Fruit fly (Drosophila melanogaster) Kc167 (cell line): ENCODE data around the gene dpr14.

Experiments
- Myc ChIP-seq: fragments of >200 bp; optimal IDR thresholded peaks from 2 replicates; lab custom pipeline; 2017; ENCODE audit warnings: missing external identifiers
- Sin3A ChIP-seq: fragments of >200 bp; optimal IDR thresholded peaks from 2 replicates; lab custom pipeline; 2018; ENCODE audit warnings: missing external identifiers
- h ChIP-seq: fragments of >200 bp; optimal IDR thresholded peaks from 3 replicates; lab custom pipeline; 2018; ENCODE audit warnings: missing external identifiers
- insv ChIP-seq: fragments of >200 bp; optimal IDR thresholded peaks from 3 replicates; lab custom pipeline; 2018; ENCODE audit warnings: missing external identifiers
- psq ChIP-seq: fragments of >200 bp; optimal IDR thresholded peaks from 2 replicates; lab custom pipeline; 2017; ENCODE audit warnings: missing external identifiers
- ttk ChIP-seq: sonication (Bioruptor generic); optimal IDR thresholded peaks from 2 replicates; lab custom pipeline; 2017; ENCODE audit warnings: missing external identifiers

The dpr14 gene

DNA sequence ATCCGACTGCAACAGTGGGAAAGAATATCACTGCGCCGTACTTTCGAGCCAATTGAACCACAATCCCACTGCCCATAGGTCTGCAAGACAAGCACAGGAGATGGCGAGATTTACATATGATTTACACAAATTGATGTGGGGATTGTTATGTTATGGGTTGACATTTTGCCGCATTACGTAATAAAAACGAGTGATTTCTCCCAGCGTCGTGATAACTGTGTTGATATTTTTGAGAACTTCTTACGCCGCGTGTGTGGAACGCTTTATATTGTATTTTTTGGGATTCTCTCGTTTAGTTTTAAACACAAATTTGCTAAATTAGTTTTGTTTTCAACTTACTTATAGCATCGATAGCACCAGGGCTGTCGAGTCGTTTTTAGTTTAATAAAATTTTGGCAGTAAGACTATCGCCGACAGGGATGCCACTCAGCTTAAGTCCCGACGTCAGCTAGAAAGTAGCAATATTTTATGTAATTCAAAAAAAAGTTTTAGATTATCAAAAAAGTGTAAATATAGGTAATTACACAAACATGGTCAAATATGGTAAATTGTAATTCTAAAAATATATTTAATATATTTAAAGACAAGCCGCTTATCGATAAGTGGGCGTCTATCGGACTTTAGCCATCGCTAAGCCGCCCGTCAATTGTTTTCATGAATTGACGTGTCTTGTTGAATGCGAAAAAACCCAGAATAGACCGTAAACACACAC, 14.5 kb downstream of the dpr14 start, which contains the start of the genes CG45089, ND-MNLL and p115:
Gene CG45089 (minus strand): TSS at position 388 of the 712 bp plus-strand sequence.
Gene ND-MNLL (minus strand): TSS at position 388 of the 712 bp plus-strand sequence.
Gene p115 (plus strand): TSS at position 621 of the 712 bp plus-strand sequence.
- TF ChIP-seq psq (lab: Kevin White, UChicago) = no peak
- TF ChIP-seq insv = no peak
- no peak for TF ChIP-seq Myc (lab: Kevin White, UChicago)

DNA sequence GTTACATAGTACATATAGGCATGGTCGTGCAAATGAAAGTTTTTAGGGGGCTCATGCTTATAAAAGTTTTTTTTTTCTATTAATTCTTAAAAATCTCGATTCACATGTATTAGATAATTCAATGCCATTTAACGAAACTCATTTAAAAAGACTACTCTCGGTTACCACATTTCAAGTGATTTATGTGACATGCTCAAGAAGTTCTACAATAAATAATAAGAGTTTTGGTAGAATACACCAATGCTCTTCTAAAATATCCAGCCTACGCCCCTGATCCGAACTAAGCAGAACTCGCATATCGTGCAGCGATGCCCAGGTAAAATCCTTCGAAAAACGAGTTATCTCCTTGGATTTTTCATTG, 15.6 kb downstream of the dpr14 start:
- no peak for TF ChIP-seq ttk (lab: Kevin White, UChicago)
- TF ChIP-seq insv = no peak
- no peak for TF ChIP-seq h
- no peak for TF ChIP-seq Sin3A (lab: Kevin White, UChicago)
- TF ChIP-seq psq (lab: Kevin White, UChicago) = no peak

DNA sequence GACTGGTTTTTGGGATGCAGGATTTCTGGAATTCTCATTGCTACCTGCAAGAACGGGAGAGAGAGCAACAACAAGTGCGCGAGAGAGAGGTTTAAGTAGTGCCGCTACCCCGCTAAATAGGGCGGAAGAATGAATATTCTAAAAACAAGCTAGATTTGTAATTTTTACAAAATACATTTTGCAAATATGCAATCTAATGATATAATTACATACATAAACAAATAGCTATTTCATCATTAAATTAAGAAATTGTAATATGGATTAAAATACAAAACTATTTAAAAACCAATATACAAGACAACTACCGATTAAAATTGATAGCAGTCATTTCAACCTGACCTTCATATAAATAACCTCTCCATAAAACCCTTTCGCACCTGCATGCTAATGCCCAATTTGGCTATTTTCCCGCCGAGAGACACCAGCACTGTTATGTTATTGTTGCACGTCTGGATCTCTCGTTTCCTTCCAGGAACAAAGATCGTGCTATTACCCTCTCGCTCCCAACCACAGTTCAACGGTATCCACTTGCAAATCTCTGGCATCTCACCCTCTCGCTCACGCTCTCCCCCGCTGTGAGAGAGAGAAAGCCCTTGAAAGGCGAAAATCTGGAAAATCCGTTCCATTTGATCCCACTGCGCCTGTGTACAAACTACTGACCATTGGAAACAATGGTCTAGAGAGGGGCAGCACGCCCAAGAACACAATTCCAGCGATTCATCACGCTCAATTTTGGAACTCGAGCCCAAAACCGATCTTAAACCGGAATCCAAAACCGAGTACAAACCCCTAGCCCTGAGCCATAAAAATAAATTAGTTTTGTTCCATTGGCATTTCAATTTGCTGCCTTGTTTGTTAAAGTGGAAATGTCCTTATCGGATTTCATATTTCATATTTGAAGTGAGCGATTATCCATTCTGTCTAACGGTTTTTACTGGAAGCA, 16.2 kb downstream of the dpr14 start, which contains the start of gene Nek2:
Gene Nek2 (minus strand): TSS at position 51 of the 943 bp plus-strand sequence.
- no peak for TF ChIP-seq insv
- TF ChIP-seq h = no peak

DNA sequence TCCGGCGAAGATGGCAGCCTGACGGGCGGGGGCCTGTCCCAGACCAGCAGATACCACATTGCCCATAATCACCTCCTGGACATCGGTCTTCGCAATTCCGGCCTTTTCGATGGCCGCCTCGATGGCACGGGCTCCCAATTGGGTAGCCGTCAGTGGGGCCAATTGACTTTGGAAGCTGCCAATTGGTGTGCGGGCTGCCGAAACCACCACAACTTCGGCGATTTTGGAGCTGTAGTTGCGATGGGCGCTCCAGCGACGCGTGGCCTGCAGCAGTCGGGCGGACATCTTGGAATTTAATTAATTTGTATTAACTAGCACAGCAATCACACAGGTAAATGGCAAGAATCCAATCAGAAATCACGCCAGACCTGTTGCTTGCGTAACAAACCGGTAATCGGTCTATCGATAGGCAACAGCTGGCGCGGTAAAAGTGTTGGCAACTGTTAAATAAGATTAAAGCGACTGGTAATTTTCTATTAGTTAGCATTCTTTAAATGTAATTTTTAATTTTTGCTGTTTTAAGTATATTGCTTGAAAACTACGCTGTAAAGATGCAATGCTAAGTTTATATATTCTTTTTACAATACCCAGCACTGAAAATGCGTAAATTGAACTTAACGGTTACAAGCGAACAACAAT, 19.6 kb downstream of the dpr14 start, which contains the start of gene Acat1:
Gene Acat1 (minus strand): TSS at position 400 of the 639 bp plus-strand sequence.
- TF ChIP-seq insv (no peak), Myc (lab: Kevin White, UChicago) (no peak), h (no peak), psq (lab: Kevin White, UChicago) (no peak), Sin3A (lab: Kevin White, UChicago) (no peak), ttk (lab: Kevin White, UChicago) (no peak)

DNA sequence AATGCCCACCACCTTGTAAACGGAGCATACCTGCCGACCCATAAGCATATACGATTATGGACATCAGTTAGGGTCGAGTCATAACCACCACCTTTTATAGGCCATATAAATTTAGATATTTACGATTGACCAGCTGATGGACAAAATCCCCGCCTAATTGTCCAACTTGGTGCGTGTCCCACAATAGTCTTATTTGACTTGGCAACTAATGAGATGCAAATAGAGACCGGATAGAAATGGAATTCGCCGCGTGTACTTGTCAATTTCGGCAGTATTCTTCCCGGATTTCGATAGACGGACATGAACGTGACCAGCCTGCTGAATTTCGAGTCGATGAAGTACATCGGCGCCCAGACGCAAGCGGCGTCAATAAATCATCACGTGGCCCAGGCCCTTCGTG, 23.7 kb downstream of the dpr14 start, which contains the start of gene Ir7g:
Gene Ir7g (plus strand): TSS at position 301 of the 400 bp plus-strand sequence.
- TF ChIP-seq ttk (lab: Kevin White, UChicago) (no peak), Myc (lab: Kevin White, UChicago) (no peak), insv (no peak), Sin3A (lab: Kevin White, UChicago) (no peak), psq (lab: Kevin White, UChicago) (no peak), h (no peak)

- TF ChIP-seq ttk (lab: Kevin White, UChicago) (no peak), psq (lab: Kevin White, UChicago) (no peak), Sin3A (lab: Kevin White, UChicago) (no peak), insv (no peak), Myc (lab: Kevin White, UChicago) (no peak), h (no peak)
Measured at dm6 chrX:7883926-7884325, 24.2 kb downstream of the dpr14 start, which contains the start of gene Ir7f. Gene Ir7f (minus strand): TSS chrX:7884026.

DNA sequence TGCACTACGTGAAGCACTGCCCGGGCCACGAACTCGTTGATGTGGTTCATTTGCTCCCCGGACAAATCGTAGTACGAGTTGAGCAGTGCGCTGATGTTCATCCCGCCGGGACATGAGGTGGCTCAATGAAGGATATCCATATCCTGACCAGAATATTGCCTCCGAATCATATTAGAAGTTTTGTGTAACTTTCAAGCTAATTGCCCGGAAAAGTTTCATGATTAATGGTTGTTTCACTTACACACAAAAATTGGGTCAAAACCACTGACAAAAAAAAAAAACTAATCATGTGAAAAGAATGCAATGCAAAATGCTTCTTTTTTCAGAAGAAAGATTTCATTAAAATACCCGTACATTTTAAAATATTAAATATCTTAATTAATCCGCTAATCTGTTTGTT, 26.5 kb downstream of the dpr14 start, which contains the start of gene Ir7e:
Gene Ir7e (minus strand): TSS at position 101 of the 400 bp plus-strand sequence.
- TF ChIP-seq ttk (lab: Kevin White, UChicago) (no peak), h (no peak), Sin3A (lab: Kevin White, UChicago) (no peak), psq (lab: Kevin White, UChicago) (no peak), Myc (lab: Kevin White, UChicago) (no peak), insv (no peak)

DNA sequence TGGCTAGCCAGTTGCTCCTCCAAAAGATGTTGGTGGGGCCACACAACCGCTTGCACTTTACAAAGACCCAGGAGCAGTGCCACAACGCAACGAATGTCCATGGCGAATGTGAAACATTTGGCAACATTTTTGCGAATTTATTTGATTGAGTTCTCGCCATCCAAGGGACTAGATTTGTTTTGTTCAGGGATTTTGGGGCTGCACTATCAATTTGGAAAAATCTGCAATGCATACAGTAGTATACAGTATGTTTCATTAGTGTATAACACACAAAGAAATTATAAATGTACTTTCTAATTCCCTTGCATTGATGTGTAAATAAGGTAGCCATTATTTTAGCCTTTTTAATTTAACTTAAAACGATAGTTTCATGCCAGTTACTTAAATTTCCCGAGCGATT, 29.4 kb downstream of the dpr14 start, which contains the start of gene Ir7d:
Gene Ir7d (minus strand): TSS at position 101 of the 400 bp plus-strand sequence.
- TF ChIP-seq ttk (lab: Kevin White, UChicago) (no peak), insv (no peak), Sin3A (lab: Kevin White, UChicago) (no peak), psq (lab: Kevin White, UChicago) (no peak), h (no peak), Myc (lab: Kevin White, UChicago) (no peak)

- TF ChIP-seq Sin3A (lab: Kevin White, UChicago) (no peak), Myc (lab: Kevin White, UChicago) (no peak), h (no peak), psq (lab: Kevin White, UChicago) (no peak), ttk (lab: Kevin White, UChicago) (no peak), insv (no peak)
Measured at dm6 chrX:7874094-7874493, 34.0 kb downstream of the dpr14 start, which contains the start of gene Ir7c. Gene Ir7c (plus strand): TSS chrX:7874394.

- TF ChIP-seq psq (lab: Kevin White, UChicago) (no peak), Myc (lab: Kevin White, UChicago) (no peak), ttk (lab: Kevin White, UChicago) (no peak), Sin3A (lab: Kevin White, UChicago) (no peak), h (no peak), insv (no peak)
Measured at dm6 chrX:7873172-7873930, 34.7 kb downstream of the dpr14 start, which contains the start of gene dec. Gene dec (minus strand): TSS chrX:7873222.

dm6 chrX:7866868-7867267, 41.2 kb downstream of the dpr14 start, which contains the start of gene Ir7b:
Gene Ir7b (minus strand): TSS chrX:7866968.
- TF ChIP-seq Sin3A (lab: Kevin White, UChicago) (no peak), h (no peak), insv (no peak), psq (lab: Kevin White, UChicago) (no peak), Myc (lab: Kevin White, UChicago) (no peak), ttk (lab: Kevin White, UChicago) (no peak)
